Fruit fly (Drosophila melanogaster) whole organism, embryonic: ENCODE results near the gene woc.

Experiments
- Atf-2 ChIP-seq: fragments of 200-800 bp; sonication (Bioruptor generic); optimal IDR thresholded peaks from 2 replicates; lab custom pipeline; 2016; ENCODE audit warnings: missing biosample characterization, missing genetic modification characterization
- Atf6 ChIP-seq: fragments of 200-800 bp; sonication (Bioruptor generic); IDR thresholded peaks from 2 replicates; pipeline ENCODE4 v1.3.6; 2022; ENCODE audit warnings: missing biosample characterization, missing genetic modification characterization
- Bgb ChIP-seq: fragments of 200-800 bp; sonication (Bioruptor generic); IDR thresholded peaks from 2 replicates; pipeline ENCODE4 v1.3.6; 2022; ENCODE audit warnings: missing biosample characterization, missing genetic modification characterization; ENCODE audit not compliant: partially characterized antibody
- CG10209 ChIP-seq: fragments of 200-800 bp; sonication (Bioruptor generic); optimal IDR thresholded peaks from 3 replicates; lab custom pipeline; 2017; ENCODE audit warnings: missing biosample characterization, mild to moderate bottlenecking, missing genetic modification characterization, missing genetic modification reagents
- CG10321 ChIP-seq: fragments of 200-800 bp; sonication (Bioruptor generic); IDR thresholded peaks from 2 replicates; pipeline ENCODE4 v1.3.6; 2022; ENCODE audit warnings: missing biosample characterization, missing genetic modification characterization
- CG11398 ChIP-seq: fragments of 200-800 bp; sonication (Bioruptor generic); optimal IDR thresholded peaks from 2 replicates; lab custom pipeline; 2016; ENCODE audit warnings: missing biosample characterization, missing genetic modification characterization
- CG13424 ChIP-seq: fragments of 200-800 bp; sonication (Bioruptor generic); optimal IDR thresholded peaks from 2 replicates; lab custom pipeline; 2019; ENCODE audit warnings: missing biosample characterization, mild to moderate bottlenecking, missing genetic modification characterization, moderate library complexity
- CG13894 ChIP-seq: fragments of 200-800 bp; sonication (Bioruptor generic); optimal IDR thresholded peaks from 3 replicates; lab custom pipeline; 2018; ENCODE audit warnings: missing biosample characterization, mild to moderate bottlenecking, missing genetic modification characterization, moderate library complexity
- CG14667 ChIP-seq: fragments of 200-800 bp; sonication (Bioruptor generic); IDR thresholded peaks from 2 replicates; pipeline ENCODE4 v1.3.6; 2022; ENCODE audit warnings: missing biosample characterization, missing genetic modification characterization
- CG1602 ChIP-seq: fragments of 200-800 bp; sonication (Bioruptor generic); optimal IDR thresholded peaks from 3 replicates; lab custom pipeline; 2016; ENCODE audit warnings: missing biosample characterization, missing genetic modification characterization
- CG1647 ChIP-seq: fragments of 200-800 bp; sonication (Bioruptor generic); optimal IDR thresholded peaks from 3 replicates; lab custom pipeline; 2016; ENCODE audit warnings: missing biosample characterization, missing genetic modification characterization
- CG16813 ChIP-seq: fragments of 200-800 bp; sonication (Bioruptor generic); IDR thresholded peaks from 3 replicates; pipeline ENCODE4 v1.3.6; 2022; ENCODE audit warnings: missing biosample characterization, missing genetic modification characterization; ENCODE audit not compliant: partially characterized antibody
- CG17328 ChIP-seq: fragments of 200-800 bp; sonication (Bioruptor generic); IDR thresholded peaks from 2 replicates; pipeline ENCODE4 v1.3.6; 2022; ENCODE audit warnings: missing biosample characterization, missing genetic modification characterization
- CG18262 ChIP-seq: fragments of 200-800 bp; optimal IDR thresholded peaks from 3 replicates; lab custom pipeline; 2019; ENCODE audit warnings: missing biosample characterization, mild to moderate bottlenecking, missing genetic modification characterization, moderate library complexity
- CG2199 ChIP-seq: fragments of 200-800 bp; sonication (Bioruptor generic); IDR thresholded peaks from 3 replicates; pipeline ENCODE4 v1.3.6; 2022; ENCODE audit warnings: missing biosample characterization, missing genetic modification characterization
- CG31224 ChIP-seq: fragments of 200-800 bp; sonication (Bioruptor generic); IDR thresholded peaks from 2 replicates; pipeline ENCODE4 v1.3.6; 2022; ENCODE audit warnings: missing biosample characterization, missing genetic modification characterization
- CG6175 ChIP-seq: fragments of 200-800 bp; sonication (Bioruptor generic); IDR thresholded peaks from 3 replicates; pipeline ENCODE4 v1.3.6; 2022; ENCODE audit warnings: missing biosample characterization, missing genetic modification characterization
- CG7745 ChIP-seq: fragments of 200-800 bp; sonication (Bioruptor generic); optimal IDR thresholded peaks from 2 replicates; lab custom pipeline; 2018; ENCODE audit warnings: missing biosample characterization, mild to moderate bottlenecking, missing genetic modification characterization, moderate library complexity
- CG8924 ChIP-seq: fragments of 200-800 bp; optimal IDR thresholded peaks from 3 replicates; lab custom pipeline; 2019; ENCODE audit warnings: missing biosample characterization, mild to moderate bottlenecking, missing genetic modification characterization, moderate library complexity
- CG8944 ChIP-seq: fragments of 200-800 bp; sonication (Bioruptor generic); optimal IDR thresholded peaks from 3 replicates; lab custom pipeline; 2016; ENCODE audit warnings: missing biosample characterization, missing genetic modification characterization
- CG9215 ChIP-seq: fragments of 200-800 bp; sonication (Bioruptor generic); IDR thresholded peaks from 2 replicates; pipeline ENCODE4 v1.3.6; 2022; ENCODE audit warnings: missing biosample characterization, missing genetic modification characterization
- CoRest ChIP-seq: fragments of 200-800 bp; sonication (Bioruptor generic); optimal IDR thresholded peaks from 3 replicates; lab custom pipeline; 2018; ENCODE audit warnings: missing biosample characterization, mild to moderate bottlenecking, missing genetic modification characterization, moderate library complexity
- Deaf1 ChIP-seq: fragments of 200-800 bp; optimal IDR thresholded peaks from 3 replicates; lab custom pipeline; 2019; ENCODE audit warnings: missing biosample characterization, mild to moderate bottlenecking, missing genetic modification characterization, moderate library complexity
- Dip2 ChIP-seq: fragments of 200-800 bp; sonication (Bioruptor generic); IDR thresholded peaks from 2 replicates; pipeline ENCODE4 v1.3.6; 2022; ENCODE audit warnings: missing biosample characterization, missing genetic modification characterization
- Ets65A ChIP-seq: fragments of 200-800 bp; sonication (Bioruptor generic); peaks from one replicate; lab custom pipeline; 2016; ENCODE audit warnings: missing biosample characterization, missing genetic modification characterization
- Fer3 ChIP-seq: fragments of 200-800 bp; sonication (Bioruptor generic); optimal IDR thresholded peaks from 2 replicates; lab custom pipeline; 2018; ENCODE audit warnings: missing biosample characterization, mild to moderate bottlenecking, missing genetic modification characterization, moderate library complexity
- Hr39 ChIP-seq: fragments of >200 bp; optimal IDR thresholded peaks from 2 replicates; lab custom pipeline; 2017
- Nf-YA ChIP-seq: fragments of 200-800 bp; sonication (Bioruptor generic); IDR thresholded peaks from 2 replicates; pipeline ENCODE4 v1.3.6; 2022; ENCODE audit warnings: missing biosample characterization, missing genetic modification characterization
- az2 ChIP-seq: fragments of 200-800 bp; sonication (Bioruptor generic); optimal IDR thresholded peaks from 3 replicates; lab custom pipeline; 2016; ENCODE audit warnings: missing biosample characterization, missing genetic modification characterization
- bcd ChIP-seq: fragments of 200-800 bp; sonication (Bioruptor generic); optimal IDR thresholded peaks from 2 replicates; lab custom pipeline; 2017; ENCODE audit warnings: missing biosample characterization, mild to moderate bottlenecking, missing genetic modification characterization
- cg ChIP-seq: fragments of 200-800 bp; sonication (Bioruptor generic); optimal IDR thresholded peaks from 3 replicates; lab custom pipeline; 2019; ENCODE audit warnings: missing biosample characterization, mild to moderate bottlenecking, missing genetic modification characterization, moderate library complexity
- crp ChIP-seq, 2 experiments: fragments of 200-800 bp; sonication (Bioruptor generic); optimal IDR thresholded peaks; 2 replicates in 1 of 2; 3 replicates in 1 of 2; lab custom pipeline; 2017; ENCODE audit warnings: missing biosample characterization in 2 of 2, missing genetic modification characterization in 2 of 2, mild to moderate bottlenecking in 1 of 2, moderate library complexity in 1 of 2
- esg ChIP-seq: fragments of 200-800 bp; sonication (Bioruptor generic); conservative IDR thresholded peaks from 2 replicates; pipeline ENCODE4 v1.3.6; 2022; ENCODE audit warnings: missing biosample characterization, missing genetic modification characterization
- eyg ChIP-seq: fragments of 200-800 bp; sonication (Bioruptor generic); optimal IDR thresholded peaks from 3 replicates; lab custom pipeline; 2016; ENCODE audit warnings: missing biosample characterization, missing genetic modification characterization
- gem ChIP-seq: fragments of 200-800 bp; sonication (Bioruptor generic); optimal IDR thresholded peaks from 2 replicates; lab custom pipeline; 2019; ENCODE audit warnings: missing biosample characterization, mild to moderate bottlenecking, missing genetic modification characterization, moderate library complexity
- gfzf ChIP-seq: fragments of 200-800 bp; sonication (Bioruptor generic); optimal IDR thresholded peaks from 2 replicates; lab custom pipeline; 2016; ENCODE audit warnings: missing biosample characterization, mild to moderate bottlenecking, missing genetic modification characterization, moderate library complexity
- h ChIP-seq: fragments of >200 bp; optimal IDR thresholded peaks from 2 replicates; lab custom pipeline; 2017
- hth ChIP-seq: fragments of >200 bp; optimal IDR thresholded peaks from 2 replicates; lab custom pipeline; 2017; ENCODE audit warnings: inconsistent platforms
- inv ChIP-seq: fragments of 200-800 bp; sonication (Bioruptor generic); IDR thresholded peaks from 2 replicates; pipeline ENCODE4 v1.3.6; 2022; ENCODE audit warnings: missing biosample characterization, missing genetic modification characterization; ENCODE audit not compliant: partially characterized antibody
- kah ChIP-seq: fragments of 200-800 bp; sonication (Bioruptor generic); optimal IDR thresholded peaks from 2 replicates; lab custom pipeline; 2018; ENCODE audit warnings: missing biosample characterization, mild to moderate bottlenecking, missing genetic modification characterization
- kni ChIP-seq: fragments of 200-800 bp; sonication (Bioruptor generic); optimal IDR thresholded peaks from 3 replicates; lab custom pipeline; 2017; ENCODE audit warnings: mild to moderate bottlenecking, missing biosample characterization, missing genetic modification reagents, missing genetic modification characterization
- lov ChIP-seq, 2 experiments: fragments of 200-800 bp in 1 of 2; fragments of >200 bp in 1 of 2; sonication (Bioruptor generic) in 1 of 2; IDR thresholded peaks in 1 of 2; optimal IDR thresholded peaks in 1 of 2; 2 replicates in 1 of 2; 3 replicates in 1 of 2; pipeline versions ENCODE4 v1.3.6 to Lab custom; 2017 to 2022; ENCODE audit warnings: missing biosample characterization in 1 of 2, missing genetic modification characterization in 1 of 2
- nom ChIP-seq: fragments of 200-800 bp; sonication (Bioruptor generic); optimal IDR thresholded peaks from 2 replicates; lab custom pipeline; 2017; ENCODE audit warnings: missing biosample characterization, missing genetic modification characterization, mild to moderate bottlenecking, moderate library complexity, missing genetic modification reagents
- otp ChIP-seq: fragments of 200-800 bp; sonication (Bioruptor generic); IDR thresholded peaks from 3 replicates; pipeline ENCODE4, ENCODE4 v1.3.6; 2022; ENCODE audit warnings: missing biosample characterization, missing genetic modification characterization
- pros ChIP-seq: fragments of 200-800 bp; sonication (Bioruptor generic); optimal IDR thresholded peaks from 3 replicates; lab custom pipeline; 2019; ENCODE audit warnings: missing biosample characterization, mild to moderate bottlenecking, missing genetic modification characterization, moderate library complexity
- pzg ChIP-seq: fragments of 200-800 bp; sonication (Bioruptor generic); optimal IDR thresholded peaks from 3 replicates; lab custom pipeline; 2018; ENCODE audit warnings: missing biosample characterization, mild to moderate bottlenecking, missing genetic modification characterization, moderate library complexity
- run ChIP-seq: fragments of 200-800 bp; sonication (Bioruptor generic); optimal IDR thresholded peaks from 3 replicates; lab custom pipeline; 2018; ENCODE audit warnings: missing biosample characterization, mild to moderate bottlenecking, missing genetic modification characterization
- seq ChIP-seq: fragments of 200-800 bp; sonication (Bioruptor generic); IDR thresholded peaks from 2 replicates; pipeline ENCODE4 v1.3.6; 2022; ENCODE audit warnings: missing biosample characterization, missing genetic modification characterization
- trem ChIP-seq: fragments of 200-800 bp; optimal IDR thresholded peaks from 3 replicates; lab custom pipeline; 2019; ENCODE audit warnings: missing biosample characterization, mild to moderate bottlenecking, missing genetic modification characterization, moderate library complexity
- zen2 ChIP-seq: fragments of 200-800 bp; sonication (Bioruptor generic); IDR thresholded peaks from 3 replicates; pipeline ENCODE4 v1.3.6; 2022; ENCODE audit warnings: missing biosample characterization, missing genetic modification characterization; ENCODE audit not compliant: partially characterized antibody
- zf30C ChIP-seq: fragments of 200-800 bp; sonication (Bioruptor generic); optimal IDR thresholded peaks from 3 replicates; lab custom pipeline; 2018; ENCODE audit warnings: missing biosample characterization, mild to moderate bottlenecking, missing genetic modification characterization
- zfh2 ChIP-seq: fragments of 200-800 bp; sonication (Bioruptor generic); optimal IDR thresholded peaks from 2 replicates; lab custom pipeline; 2016; ENCODE audit warnings: missing biosample characterization, missing genetic modification characterization

Gene woc

DNA sequence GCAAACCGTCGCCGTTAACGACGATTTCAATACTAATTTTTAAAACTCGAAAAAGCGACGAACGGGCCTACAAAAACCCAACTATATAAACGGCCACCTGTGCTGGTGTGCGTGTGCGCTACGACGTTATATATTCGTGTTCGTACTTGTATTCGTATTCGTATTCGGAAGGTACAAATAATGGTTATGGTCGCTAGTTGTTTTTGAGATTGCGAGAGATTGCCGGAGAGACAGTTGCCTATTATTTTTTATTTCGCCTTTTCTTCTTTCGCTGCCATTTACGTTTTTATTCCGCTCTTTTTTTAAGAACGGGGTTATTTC is 17.9 kb upstream of the woc start (continued):
- no peak for TF ChIP-seq CG17328 (GFP tag; lab: Robert Waterston, UW)
- TF ChIP-seq CG10321 (GFP tag; lab: Robert Waterston, UW): no peak
- TF ChIP-seq esg: no peak
- TF ChIP-seq seq (GFP tag; lab: Robert Waterston, UW): no peak
- no peak for TF ChIP-seq pzg (GFP tag; lab: Kevin White, UChicago)
- no peak for TF ChIP-seq CG14667
- no peak for TF ChIP-seq CG6175 (GFP tag; lab: Robert Waterston, UW)
- no peak for TF ChIP-seq hth (lab: Kevin White, UChicago)
- no peak for TF ChIP-seq Dip2 (GFP tag; lab: Robert Waterston, UW)
- TF ChIP-seq inv (GFP tag; lab: Robert Waterston, UW): 0 out of 2 replicates have a peak, but pooled peaks have one; percentile 20
- no peak for TF ChIP-seq CG9215 (GFP tag; lab: Robert Waterston, UW)
- no peak for TF ChIP-seq h (lab: Kevin White, UChicago)
- TF ChIP-seq Deaf1 (tag; lab: Kevin White, UChicago): peak; percentile 84
- no peak for TF ChIP-seq pros (GFP tag; lab: Kevin White, UChicago)
- TF ChIP-seq zf30C (GFP tag; lab: Kevin White, UChicago): no peak
- no peak for TF ChIP-seq Atf-2 (GFP tag; lab: Kevin White, UChicago)
- TF ChIP-seq CG2199: 0 out of 3 replicates have a peak, but pooled peaks have one; percentile 6
- TF ChIP-seq CG7745 (tag; lab: Kevin White, UChicago): no peak
- TF ChIP-seq gem (tag; lab: Kevin White, UChicago): no peak
- TF ChIP-seq bcd (GFP tag; lab: Kevin White, UChicago): no peak
- TF ChIP-seq CG8944 (GFP tag; lab: Kevin White, UChicago): no peak
- TF ChIP-seq Fer3 (tag; lab: Kevin White, UChicago): no peak
- no peak for TF ChIP-seq CG18262
- no peak for TF ChIP-seq crp (GFP tag; optimal IDR thresholded peaks at IDR 0.05; lab: Kevin White, UChicago)
- TF ChIP-seq CG13894 (tag; lab: Kevin White, UChicago): peak; percentile 100
- no peak for TF ChIP-seq CG8924 (tag; lab: Kevin White, UChicago)
- TF ChIP-seq gfzf (GFP tag; lab: Kevin White, UChicago): peak; percentile 38
- no peak for TF ChIP-seq zen2
- no peak for TF ChIP-seq nom (GFP tag; lab: Kevin White, UChicago)
- no peak for TF ChIP-seq CG1647
- TF ChIP-seq CG11398 (GFP tag; lab: Kevin White, UChicago): no peak
- no peak for TF ChIP-seq CG13424
- TF ChIP-seq Atf6 (GFP tag; lab: Robert Waterston, UW): no peak
- TF ChIP-seq eyg (GFP tag; lab: Kevin White, UChicago): no peak
- TF ChIP-seq kah (GFP tag; lab: Kevin White, UChicago): no peak
- TF ChIP-seq cg (GFP tag; lab: Kevin White, UChicago): peak; percentile 37
- TF ChIP-seq zfh2: no peak
- no peak for TF ChIP-seq CG31224
- no peak for TF ChIP-seq lov (optimal IDR thresholded peaks at IDR 0.05; lab: Kevin White, UChicago)
- TF ChIP-seq lov (GFP tag; IDR thresholded peaks at IDR 0.05; lab: Robert Waterston, UW): no peak
- TF ChIP-seq CG1602 (GFP tag; lab: Kevin White, UChicago): no peak
- no peak for TF ChIP-seq kni (GFP tag; lab: Kevin White, UChicago)
- 0 out of 2 replicates have a peak, but pooled peaks have one; percentile 27 for TF ChIP-seq Bgb (GFP tag; lab: Robert Waterston, UW)
- no peak for TF ChIP-seq Nf-YA (GFP tag; lab: Robert Waterston, UW)
- no peak for TF ChIP-seq run (tag; lab: Kevin White, UChicago)
- no peak for TF ChIP-seq Hr39 (lab: Kevin White, UChicago)
- TF ChIP-seq CoRest: no peak
- TF ChIP-seq CG10209 (GFP tag; lab: Kevin White, UChicago): no peak
- TF ChIP-seq trem (tag; lab: Kevin White, UChicago): no peak
- no peak for TF ChIP-seq CG16813 (GFP tag; lab: Robert Waterston, UW)
- no peak for TF ChIP-seq az2
- TF ChIP-seq otp (GFP tag; lab: Robert Waterston, UW): no peak
- TF ChIP-seq Ets65A (GFP tag; lab: Kevin White, UChicago): no peak
